4 worm cellular contexts compared by ENCODE assay signal in genomic region chrX:9512457-9512856, ce11.
TF ChIP-seq lines count a peak whose summit lies in the region.

No protein-coding gene starts in this region.

TF ChIP-seq in whole organism, L1 larva, 84 proteins besides CTCF, POLR2A, EP300 and RAD21:
- TF ChIP-seq nhr-85 (tag; lab: Kevin White, UChicago) (peak; percentile 28), pax-3 (tag; optimal IDR thresholded peaks at IDR 0.05; lab: Kevin White, UChicago) (no peak), blmp-1 (tag; optimal IDR thresholded peaks at IDR 0.05; lab: Kevin White, UChicago) (peak; percentile 37), lin-14 (GFP tag; optimal IDR thresholded peaks at IDR 0.05; lab: Kevin White, UChicago) (peak; percentile 7)

TF ChIP-seq in whole organism, L2 larva, 48 proteins besides CTCF, POLR2A, EP300 and RAD21:
- TF ChIP-seq lin-11 (tag; optimal IDR thresholded peaks at IDR 0.05; lab: Kevin White, UChicago) (no peak), egl-27 (tag; optimal IDR thresholded peaks at IDR 0.05; lab: Kevin White, UChicago) (no peak), ceh-82 (tag; optimal IDR thresholded peaks at IDR 0.05; lab: Kevin White, UChicago) (no peak), ceh-16 (tag; optimal IDR thresholded peaks at IDR 0.05; lab: Kevin White, UChicago) (peak; percentile 53)

TF ChIP-seq in whole organism, L3 larva, 47 proteins besides CTCF, POLR2A, EP300 and RAD21:
- TF ChIP-seq fkh-2 (tag; optimal IDR thresholded peaks at IDR 0.05; lab: Kevin White, UChicago) (no peak), jun-1 (tag; optimal IDR thresholded peaks at IDR 0.05; lab: Kevin White, UChicago) (no peak), elt-1 (tag; optimal IDR thresholded peaks at IDR 0.05; lab: Kevin White, UChicago) (peak; percentile 86)

TF ChIP-seq in whole organism, mixed stage, embryonic, 35 proteins besides CTCF, POLR2A, EP300 and RAD21:
- TF ChIP-seq elt-1 (tag; optimal IDR thresholded peaks at IDR 0.05; lab: Kevin White, UChicago; ENCODE audit: borderline replicate concordance, insufficient read depth), result peak; percentile 37
- no peak for TF ChIP-seq snpc-4 (tag; optimal IDR thresholded peaks at IDR 0.05; lab: Kevin White, UChicago)
- TF ChIP-seq lin-13 (tag; optimal IDR thresholded peaks at IDR 0.05; lab: Kevin White, UChicago), result no peak
- no peak for TF ChIP-seq unc-120 (tag; optimal IDR thresholded peaks at IDR 0.05; lab: Kevin White, UChicago; ENCODE audit: poor library complexity, severe bottlenecking)

Comparison
In these comparisons a context has a peak if more than half of its experiments do, and no peak if none do; other contexts are left out.
1. Of the 22 proteins assayed by ChIP-seq in both whole organism, L1 larva and whole organism, L2 larva: peak only in whole organism, L1 larva: blmp-1; only in whole organism, L2 larva: none; in both: none; in neither: 21.